Fruit fly (Drosophila melanogaster) whole organism, embryonic: ENCODE results near the gene CG5639.

Source experiments
- Aef1 ChIP-seq: fragments of 200-800 bp; sonication (Bioruptor generic); IDR thresholded peaks from 3 replicates; pipeline ENCODE4 v1.3.6; 2022; ENCODE audit warnings: missing biosample characterization, missing genetic modification characterization
- B-H2 ChIP-seq: fragments of 200-800 bp; sonication (Bioruptor generic); optimal IDR thresholded peaks from 2 replicates; lab custom pipeline; 2018; ENCODE audit warnings: missing biosample characterization, mild to moderate bottlenecking, missing genetic modification characterization
- CG11560 ChIP-seq: fragments of 200-800 bp; sonication (Bioruptor generic); IDR thresholded peaks from 3 replicates; pipeline ENCODE4 v1.3.6; 2022; ENCODE audit warnings: missing biosample characterization, missing genetic modification characterization
- CG12071 ChIP-seq: fragments of 200-800 bp; sonication (Bioruptor generic); optimal IDR thresholded peaks from 3 replicates; lab custom pipeline; 2018; ENCODE audit warnings: missing biosample characterization, mild to moderate bottlenecking, missing genetic modification characterization
- CG12659 ChIP-seq: fragments of 200-800 bp; sonication (Bioruptor generic); optimal IDR thresholded peaks from 3 replicates; lab custom pipeline; 2017; ENCODE audit warnings: mild to moderate bottlenecking, missing biosample characterization, missing genetic modification reagents, missing genetic modification characterization
- CG12744 ChIP-seq: fragments of 200-800 bp; sonication (Bioruptor generic); optimal IDR thresholded peaks from 2 replicates; lab custom pipeline; 2016; ENCODE audit warnings: missing biosample characterization, missing genetic modification characterization
- CG15601 ChIP-seq: fragments of 200-800 bp; sonication (Bioruptor generic); optimal IDR thresholded peaks from 3 replicates; lab custom pipeline; 2019; ENCODE audit warnings: missing biosample characterization, mild to moderate bottlenecking, missing genetic modification characterization, moderate library complexity
- CG16815 ChIP-seq: fragments of 200-800 bp; sonication (Bioruptor generic); optimal IDR thresholded peaks from 3 replicates; lab custom pipeline; 2017; ENCODE audit warnings: missing biosample characterization, mild to moderate bottlenecking, missing genetic modification characterization
- CG17829 ChIP-seq: fragments of 200-800 bp; optimal IDR thresholded peaks from 2 replicates; lab custom pipeline; 2019; ENCODE audit warnings: missing biosample characterization, mild to moderate bottlenecking, missing genetic modification characterization, moderate library complexity
- CG18764 ChIP-seq: fragments of 200-800 bp; sonication (Bioruptor generic); optimal IDR thresholded peaks from 3 replicates; lab custom pipeline; 2016; ENCODE audit warnings: missing biosample characterization, missing genetic modification characterization
- CG32532 ChIP-seq: fragments of 200-800 bp; sonication (Bioruptor generic); IDR thresholded peaks from 2 replicates; pipeline ENCODE4 v1.3.6; 2022; ENCODE audit warnings: missing biosample characterization, missing genetic modification characterization
- CG34422 ChIP-seq: fragments of 200-800 bp; sonication (Bioruptor generic); IDR thresholded peaks from 3 replicates; pipeline ENCODE4 v1.3.6; 2022; ENCODE audit warnings: missing biosample characterization, missing genetic modification characterization
- CG4360 ChIP-seq: fragments of 200-800 bp; sonication (Bioruptor generic); IDR thresholded peaks from 2 replicates; pipeline ENCODE4 v1.3.6; 2022; ENCODE audit warnings: missing biosample characterization, missing genetic modification characterization
- CG4730 ChIP-seq: fragments of 200-800 bp; sonication (Bioruptor generic); IDR thresholded peaks from 2 replicates; pipeline ENCODE4 v1.3.6; 2022; ENCODE audit warnings: missing biosample characterization, missing genetic modification characterization
- CG5245 ChIP-seq: fragments of 200-800 bp; sonication (Bioruptor generic); optimal IDR thresholded peaks from 3 replicates; lab custom pipeline; 2016; ENCODE audit warnings: missing biosample characterization, missing genetic modification characterization
- CG6175 ChIP-seq: fragments of 200-800 bp; sonication (Bioruptor generic); IDR thresholded peaks from 3 replicates; pipeline ENCODE4 v1.3.6; 2022; ENCODE audit warnings: missing biosample characterization, missing genetic modification characterization
- CG7357 ChIP-seq: fragments of 200-800 bp; sonication (Bioruptor generic); IDR thresholded peaks from 3 replicates; pipeline ENCODE4 v1.3.6; 2022; ENCODE audit warnings: missing biosample characterization, missing genetic modification characterization
- CG8388 ChIP-seq: fragments of 200-800 bp; sonication (Bioruptor generic); optimal IDR thresholded peaks from 2 replicates; lab custom pipeline; 2019; ENCODE audit warnings: missing biosample characterization, mild to moderate bottlenecking, missing genetic modification characterization, moderate library complexity
- CG9437 ChIP-seq: fragments of 200-800 bp; sonication (Bioruptor generic); optimal IDR thresholded peaks from 2 replicates; lab custom pipeline; 2018; ENCODE audit warnings: missing biosample characterization, mild to moderate bottlenecking, missing genetic modification characterization
- Camta ChIP-seq: fragments of 200-800 bp; sonication (Bioruptor generic); optimal IDR thresholded peaks from 2 replicates; lab custom pipeline; 2016; ENCODE audit warnings: missing biosample characterization, missing genetic modification characterization
- Elba2 ChIP-seq: fragments of 200-800 bp; sonication (Bioruptor generic); optimal IDR thresholded peaks from 3 replicates; lab custom pipeline; 2016; ENCODE audit warnings: missing biosample characterization, missing genetic modification characterization
- Fer3 ChIP-seq: fragments of 200-800 bp; sonication (Bioruptor generic); optimal IDR thresholded peaks from 2 replicates; lab custom pipeline; 2018; ENCODE audit warnings: missing biosample characterization, mild to moderate bottlenecking, missing genetic modification characterization, moderate library complexity
- GATAe ChIP-seq: fragments of 200-800 bp; sonication (Bioruptor generic); conservative IDR thresholded peaks from 2 replicates; pipeline ENCODE4 v1.3.6; 2022; ENCODE audit warnings: missing biosample characterization, missing genetic modification characterization
- H2.0 ChIP-seq: fragments of 200-800 bp; sonication (Bioruptor generic); IDR thresholded peaks from 2 replicates; pipeline ENCODE4 v1.3.6; 2022; ENCODE audit warnings: missing biosample characterization, missing genetic modification characterization
- Hand ChIP-seq: fragments of 200-800 bp; sonication (Bioruptor generic); optimal IDR thresholded peaks from 2 replicates; lab custom pipeline; 2017; ENCODE audit warnings: mild to moderate bottlenecking, missing biosample characterization, missing genetic modification reagents, missing genetic modification characterization
- HmgZ ChIP-seq: fragments of 200-800 bp; sonication (Bioruptor generic); optimal IDR thresholded peaks from 2 replicates; lab custom pipeline; 2018; ENCODE audit warnings: missing biosample characterization, mild to moderate bottlenecking, missing genetic modification characterization
- Hmx ChIP-seq: fragments of 200-800 bp; sonication (Bioruptor generic); optimal IDR thresholded peaks from 2 replicates; lab custom pipeline; 2016; ENCODE audit warnings: missing biosample characterization, missing genetic modification characterization
- Hsf ChIP-seq: fragments of 200-800 bp; sonication (Bioruptor generic); optimal IDR thresholded peaks from 3 replicates; lab custom pipeline; 2016; ENCODE audit warnings: missing biosample characterization, missing genetic modification characterization
- NFAT ChIP-seq: fragments of 200-800 bp; sonication (Bioruptor generic); IDR thresholded peaks from 2 replicates; pipeline ENCODE4 v1.3.6; 2022; ENCODE audit warnings: missing biosample characterization, missing genetic modification characterization
- NfI ChIP-seq: fragments of 200-800 bp; sonication (Bioruptor generic); optimal IDR thresholded peaks from 3 replicates; lab custom pipeline; 2018; ENCODE audit warnings: missing biosample characterization, mild to moderate bottlenecking, missing genetic modification characterization, moderate library complexity
- Taf1 ChIP-seq: fragments of 200-800 bp; sonication (Bioruptor generic); IDR thresholded peaks from 2 replicates; pipeline ENCODE4 v1.3.6; 2022; ENCODE audit warnings: missing biosample characterization, missing genetic modification characterization
- Xbp1 ChIP-seq: fragments of 200-800 bp; sonication (Bioruptor generic); optimal IDR thresholded peaks from 3 replicates; lab custom pipeline; 2016; ENCODE audit warnings: missing biosample characterization, mild to moderate bottlenecking, missing genetic modification characterization
- bcd ChIP-seq: fragments of 200-800 bp; sonication (Bioruptor generic); optimal IDR thresholded peaks from 2 replicates; lab custom pipeline; 2017; ENCODE audit warnings: missing biosample characterization, mild to moderate bottlenecking, missing genetic modification characterization
- chn ChIP-seq: fragments of 200-800 bp; sonication (Bioruptor generic); optimal IDR thresholded peaks from 2 replicates; lab custom pipeline; 2016; ENCODE audit warnings: missing biosample characterization, missing genetic modification characterization
- crp ChIP-seq, 2 experiments: fragments of 200-800 bp; sonication (Bioruptor generic); optimal IDR thresholded peaks; 2 replicates in 1 of 2; 3 replicates in 1 of 2; lab custom pipeline; 2017; ENCODE audit warnings: missing biosample characterization in 2 of 2, missing genetic modification characterization in 2 of 2, mild to moderate bottlenecking in 1 of 2, moderate library complexity in 1 of 2
- dimm ChIP-seq: fragments of 200-800 bp; sonication (Bioruptor generic); IDR thresholded peaks from 2 replicates; pipeline ENCODE4 v1.3.6; 2022; ENCODE audit warnings: missing biosample characterization, missing genetic modification characterization
- dmrt99B ChIP-seq: fragments of 200-800 bp; sonication (Bioruptor generic); optimal IDR thresholded peaks from 2 replicates; lab custom pipeline; 2018; ENCODE audit warnings: missing biosample characterization, mild to moderate bottlenecking, missing genetic modification characterization, moderate library complexity
- dpn ChIP-seq, 2 experiments: fragments of 200-800 bp; sonication (Bioruptor generic); optimal IDR thresholded peaks; 3 replicates each; lab custom pipeline; 2016; ENCODE audit warnings: missing biosample characterization in 2 of 2, missing genetic modification characterization in 2 of 2
- gcm ChIP-seq: fragments of 200-800 bp; sonication (Bioruptor generic); optimal IDR thresholded peaks from 2 replicates; lab custom pipeline; 2019; ENCODE audit warnings: missing biosample characterization, mild to moderate bottlenecking, missing genetic modification characterization, moderate library complexity
- gcm2 ChIP-seq: fragments of 200-800 bp; sonication (Bioruptor generic); optimal IDR thresholded peaks from 2 replicates; lab custom pipeline; 2016; ENCODE audit warnings: missing biosample characterization, missing genetic modification characterization
- gro ChIP-seq: fragments of 200-800 bp; sonication (Bioruptor generic); optimal IDR thresholded peaks from 2 replicates; lab custom pipeline; 2016; ENCODE audit warnings: missing biosample characterization, missing genetic modification characterization
- insv ChIP-seq, 2 experiments: fragments of 200-800 bp; sonication (Bioruptor generic); optimal IDR thresholded peaks; 3 replicates each; lab custom pipeline; 2016 to 2018; ENCODE audit warnings: missing biosample characterization in 2 of 2, missing genetic modification characterization in 2 of 2
- lola ChIP-seq, 3 experiments: fragments of >200 bp in 2 of 3; fragments of 200-800 bp in 1 of 3; sonication (Bioruptor generic) in 1 of 3; optimal IDR thresholded peaks; 2 replicates each; lab custom pipeline; 2017 to 2019; ENCODE audit warnings: missing biosample characterization in 3 of 3, missing genetic modification characterization in 3 of 3, mild to moderate bottlenecking in 1 of 3, moderate library complexity in 1 of 3
- org-1 ChIP-seq: fragments of 200-800 bp; sonication (Bioruptor generic); optimal IDR thresholded peaks from 2 replicates; lab custom pipeline; 2017; ENCODE audit warnings: missing biosample characterization, missing genetic modification characterization
- peb ChIP-seq: fragments of 200-800 bp; sonication (Bioruptor generic); IDR thresholded peaks from 2 replicates; pipeline ENCODE4 v1.3.6; 2022; ENCODE audit warnings: missing biosample characterization, missing genetic modification characterization
- shn ChIP-seq: fragments of 200-800 bp; sonication (Bioruptor generic); optimal IDR thresholded peaks from 3 replicates; lab custom pipeline; 2016; ENCODE audit warnings: missing biosample characterization, missing genetic modification characterization
- sisA ChIP-seq: fragments of 200-800 bp; sonication (Bioruptor generic); IDR thresholded peaks from 2 replicates; pipeline ENCODE4 v1.3.6; 2022; ENCODE audit warnings: missing biosample characterization, missing genetic modification characterization
- tap ChIP-seq: fragments of 200-800 bp; optimal IDR thresholded peaks from 3 replicates; lab custom pipeline; 2019; ENCODE audit warnings: missing biosample characterization, mild to moderate bottlenecking, missing genetic modification characterization, moderate library complexity
- unc-4 ChIP-seq: fragments of 200-800 bp; sonication (Bioruptor generic); IDR thresholded peaks from 2 replicates; pipeline ENCODE4 v1.3.6; 2022; ENCODE audit warnings: missing biosample characterization, missing genetic modification characterization; ENCODE audit not compliant: partially characterized antibody
- wek ChIP-seq: fragments of 200-800 bp; sonication (Bioruptor generic); optimal IDR thresholded peaks from 3 replicates; lab custom pipeline; 2018; ENCODE audit warnings: missing biosample characterization, mild to moderate bottlenecking, missing genetic modification characterization, moderate library complexity
- yki ChIP-seq: fragments of >200 bp; optimal IDR thresholded peaks from 3 replicates; lab custom pipeline; 2018

The CG5639 gene

DNA sequence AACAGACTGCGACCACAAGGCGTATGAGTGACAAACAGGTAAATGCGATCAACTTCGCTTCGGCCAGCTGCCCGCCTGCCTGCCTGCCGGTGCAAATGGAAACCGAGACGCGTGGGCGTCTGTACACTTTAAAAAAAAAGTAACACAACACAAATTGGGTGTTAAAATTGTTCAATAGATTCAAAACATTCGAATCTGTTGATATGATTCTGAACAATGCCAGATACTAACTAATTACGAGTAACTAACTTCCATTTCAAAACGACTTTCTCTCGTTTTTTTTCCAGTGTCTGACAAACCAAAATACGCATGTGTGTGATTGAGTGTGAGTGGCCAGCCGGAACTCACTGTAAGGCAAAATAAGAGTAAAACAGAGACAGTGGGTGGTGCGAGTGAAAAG lies 26.2 kb downstream of the CG5639 start (continued):
- TF ChIP-seq GATAe (GFP tag; lab: Robert Waterston, UW) = peak; percentile 58
- no peak for TF ChIP-seq gcm (GFP tag; lab: Kevin White, UChicago)
- TF ChIP-seq insv (GFP tag; optimal IDR thresholded peaks at IDR 0.05; lab: Kevin White, UChicago) = no peak
- TF ChIP-seq CG12659 (GFP tag; lab: Kevin White, UChicago) = peak; percentile 68
- TF ChIP-seq tap (tag; lab: Kevin White, UChicago) = peak; percentile 90
- TF ChIP-seq unc-4 (GFP tag; lab: Robert Waterston, UW) = no peak
- TF ChIP-seq CG6175 (GFP tag; lab: Robert Waterston, UW) = peak; percentile 76; the same call in 2 of the 3 replicates
- peak; percentile 84 for TF ChIP-seq dimm (GFP tag; lab: Robert Waterston, UW)
- TF ChIP-seq gro (GFP tag; lab: Kevin White, UChicago) = peak; percentile 95
- peak; percentile 58 for TF ChIP-seq CG8388 (GFP tag; lab: Kevin White, UChicago)
- TF ChIP-seq NFAT (GFP tag; lab: Robert Waterston, UW) = peak; percentile 75
- TF ChIP-seq org-1 (GFP tag; lab: Kevin White, UChicago) = peak; percentile 79
- peak; percentile 80 for TF ChIP-seq CG18764
- peak; percentile 86 for TF ChIP-seq H2.0 (GFP tag; lab: Robert Waterston, UW)
- TF ChIP-seq shn (GFP tag; lab: Kevin White, UChicago) = peak; percentile 68
- TF ChIP-seq Hsf (GFP tag; lab: Kevin White, UChicago) = peak; percentile 56
- peak; percentile 92 for TF ChIP-seq sisA (GFP tag; lab: Robert Waterston, UW)
- TF ChIP-seq CG7357 (GFP tag; lab: Robert Waterston, UW) = peak; percentile 77; the same call in 2 of the 3 replicates
- TF ChIP-seq bcd = peak; percentile 90
- peak; percentile 70 for TF ChIP-seq CG5245 (GFP tag; lab: Kevin White, UChicago)
- TF ChIP-seq Xbp1 (GFP tag; lab: Kevin White, UChicago) = peak; percentile 76
- TF ChIP-seq HmgZ (tag; lab: Kevin White, UChicago) = peak; percentile 56
- TF ChIP-seq gcm2 (GFP tag; lab: Kevin White, UChicago) = no peak
- TF ChIP-seq Taf1 (GFP tag; lab: Robert Waterston, UW) = peak; percentile 88
- TF ChIP-seq CG4730 (GFP tag; lab: Robert Waterston, UW) = peak; percentile 87
- TF ChIP-seq NfI (GFP tag; lab: Kevin White, UChicago) = peak; percentile 69
- peak; percentile 50 for TF ChIP-seq CG9437 (GFP tag; lab: Kevin White, UChicago)
- TF ChIP-seq dpn (GFP tag; optimal IDR thresholded peaks at IDR 0.05; lab: Kevin White, UChicago) = peak; percentile 84 to 91
- peak; percentile 78 for TF ChIP-seq peb (GFP tag; lab: Robert Waterston, UW)
- TF ChIP-seq B-H2 = no peak
- TF ChIP-seq CG12071 (GFP tag; lab: Kevin White, UChicago) = peak; percentile 93
- TF ChIP-seq CG4360 = peak; percentile 61
- no peak for TF ChIP-seq lola (GFP tag; optimal IDR thresholded peaks at IDR 0.05; lab: Kevin White, UChicago)
- TF ChIP-seq CG15601 (tag; lab: Kevin White, UChicago) = no peak
- peak; percentile 60 for TF ChIP-seq Hmx (GFP tag; lab: Kevin White, UChicago)
- TF ChIP-seq wek = peak; percentile 3
- no peak for TF ChIP-seq yki (lab: Kevin White, UChicago)
- TF ChIP-seq Camta (GFP tag; lab: Kevin White, UChicago) = peak; percentile 90
- no peak for TF ChIP-seq Elba2 (GFP tag; lab: Kevin White, UChicago)
- TF ChIP-seq CG11560 = no peak; the same call in 2 of the 3 replicates
- peak; percentile 90 for TF ChIP-seq Aef1
- peak in 1 of 2 experiments; percentile 5 for TF ChIP-seq crp (GFP tag; optimal IDR thresholded peaks at IDR 0.05; lab: Kevin White, UChicago)
- TF ChIP-seq Hand (GFP tag; lab: Kevin White, UChicago) = peak; percentile 57
- TF ChIP-seq CG32532 (GFP tag; lab: Robert Waterston, UW) = peak; percentile 94
- peak; percentile 54 for TF ChIP-seq CG12744 (GFP tag; lab: Kevin White, UChicago)
- no peak for TF ChIP-seq CG16815 (GFP tag; lab: Kevin White, UChicago)
- peak; percentile 95 for TF ChIP-seq dmrt99B (tag; lab: Kevin White, UChicago)
- peak; percentile 92 for TF ChIP-seq Fer3
- peak; percentile 81 for TF ChIP-seq CG17829
- TF ChIP-seq CG34422 (GFP tag; lab: Robert Waterston, UW) = peak; percentile 91
- peak; percentile 64 for TF ChIP-seq chn (GFP tag; lab: Kevin White, UChicago)
